Worm (Caenorhabditis elegans): ENCODE results near the gene T26H5.4.

- TF ChIP-seq ama-1 (optimal IDR thresholded peaks at IDR 0.05), result no peak
- TF ChIP-seq tbx-37 (GFP tag; conservative IDR thresholded peaks at IDR 0.05), result no peak
- TF ChIP-seq aly-1 (tag; optimal IDR thresholded peaks at IDR 0.05), result no peak
- no peak for TF ChIP-seq F13C5.2 (tag; optimal IDR thresholded peaks at IDR 0.05)
- no peak for TF ChIP-seq scrt-1 (GFP tag; IDR thresholded peaks at IDR 0.05)
- TF ChIP-seq hmg-4 (GFP tag; optimal IDR thresholded peaks at IDR 0.05), result no peak
- no peak for TF ChIP-seq ets-7 (tag; optimal IDR thresholded peaks at IDR 0.05)
- TF ChIP-seq flt-1 (GFP tag; IDR thresholded peaks at IDR 0.05), result no peak
- TF ChIP-seq tbx-11 (GFP tag; IDR thresholded peaks at IDR 0.05), result no peak
- no peak for TF ChIP-seq sea-1 (GFP tag; conservative IDR thresholded peaks at IDR 0.05)
- no peak for TF ChIP-seq tra-4 (tag; optimal IDR thresholded peaks at IDR 0.05)
- TF ChIP-seq B0310.2 (tag; optimal IDR thresholded peaks at IDR 0.05), result no peak
- no peak for TF ChIP-seq pes-1 (GFP tag; IDR thresholded peaks at IDR 0.05)
Observed at ce11 chrV:15434647-15435046, 13.9 kb downstream of the T26H5.4 start.
